Fruit fly (Drosophila melanogaster): ENCODE results near the gene ND-B22.

DNA sequence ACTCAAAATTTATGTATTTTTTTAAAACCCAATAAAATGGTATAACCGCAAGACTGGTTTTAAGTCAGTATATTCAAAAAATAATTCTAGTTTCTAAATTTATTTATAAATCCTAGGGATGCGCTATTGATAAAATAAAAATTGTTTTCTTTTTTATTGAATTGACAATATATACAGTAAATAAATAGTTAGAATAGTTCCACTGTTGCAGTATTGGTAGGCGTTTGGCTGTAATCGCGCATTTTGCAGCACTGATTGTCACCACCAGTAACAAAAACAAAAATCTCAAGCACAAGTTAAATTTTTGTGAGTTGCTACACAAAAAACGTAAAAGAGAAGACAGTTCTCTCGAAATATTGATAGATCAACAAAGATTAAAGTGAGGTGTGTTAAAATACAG, 2.0 kb downstream of the ND-B22 start, which contains the start of gene CG31855:
- no peak for TF ChIP-seq N (GFP tag; optimal IDR thresholded peaks at IDR 0.05)
- TF ChIP-seq Mio (GFP tag; optimal IDR thresholded peaks at IDR 0.05), result no peak
- no peak for TF ChIP-seq usp (GFP tag; optimal IDR thresholded peaks at IDR 0.05)
- peak; percentile 78 for TF ChIP-seq HLH106 (tag; optimal IDR thresholded peaks at IDR 0.05)
- TF ChIP-seq psq (GFP tag; optimal IDR thresholded peaks at IDR 0.05), result peak; percentile 75
- peak; percentile 83 for TF ChIP-seq fru (GFP tag; optimal IDR thresholded peaks at IDR 0.05)
- TF ChIP-seq dl (GFP tag; optimal IDR thresholded peaks at IDR 0.05; ENCODE audit: insufficient read depth in 1 of 2, partially characterized antibody in 2 of 2), result no peak
- no peak for TF ChIP-seq Abd-B (GFP tag; optimal IDR thresholded peaks at IDR 0.05)
- TF ChIP-seq sage (GFP tag; optimal IDR thresholded peaks at IDR 0.05), result peak; percentile 83
- no peak for TF ChIP-seq Dfd (GFP tag; optimal IDR thresholded peaks at IDR 0.05)

All from whole organism, wandering third instar larva.